Worm (Caenorhabditis elegans): ENCODE data around the gene D2096.9.

ce11 chrIV:8363163-8363562 is 19.4 kb downstream of the D2096.9 start, which contains the start of gene D2096.12:
- TF ChIP-seq unc-39 (tag; optimal IDR thresholded peaks at IDR 0.05) = no peak
- TF ChIP-seq hlh-1 (tag; optimal IDR thresholded peaks at IDR 0.05) = no peak
- TF ChIP-seq ham-2 (GFP tag; optimal IDR thresholded peaks at IDR 0.05) = no peak
- no peak for TF ChIP-seq drap-1 (GFP tag; optimal IDR thresholded peaks at IDR 0.05)
- TF ChIP-seq ces-1 (GFP tag; optimal IDR thresholded peaks at IDR 0.05) = no peak

All from whole organism, mixed stage, embryonic.